Worm (Caenorhabditis elegans) whole organism, midembryonic: Measurements from ENCODE around the gene M176.5.
"Not testable (repeated sequence)": the region's sequence is repeated elsewhere in the genome, so short reads cannot be mapped to it uniquely, and the experiment has no call there.

Source experiments
- T22C8.4 ChIP-seq: fragments of 200-800 bp; sonication (Bioruptor generic); IDR thresholded peaks from 2 replicates; pipeline ENCODE4 v1.3.6; 2022; ENCODE audit warnings: missing genetic modification characterization, missing compliant biosample characterization
- cog-1 ChIP-seq: sonication (generic microtip); optimal IDR thresholded peaks from 2 replicates; lab custom pipeline; 2016; ENCODE audit warnings: missing genetic modification characterization, missing compliant biosample characterization
- flt-1 ChIP-seq: fragments of 200-800 bp; sonication (Bioruptor generic); IDR thresholded peaks from 2 replicates; pipeline ENCODE4 v1.3.6; 2022; ENCODE audit warnings: missing genetic modification characterization, missing compliant biosample characterization
- klf-2 ChIP-seq: fragments of 200-800 bp; sonication (Bioruptor generic); conservative IDR thresholded peaks from 2 replicates; pipeline ENCODE4 v1.3.6; 2022; ENCODE audit warnings: missing genetic modification reagents, missing genetic modification characterization, missing compliant biosample characterization
- med-1 ChIP-seq: sonication (generic microtip); optimal IDR thresholded peaks from 2 replicates; lab custom pipeline; 2017; ENCODE audit warnings: missing genetic modification characterization, mild to moderate bottlenecking, missing compliant biosample characterization, antibody characterized with exemption, missing genetic modification reagents; ENCODE audit not compliant: insufficient read depth
- ref-1 ChIP-seq: fragments of 200-800 bp; sonication (Bioruptor generic); conservative IDR thresholded peaks from 2 replicates; pipeline ENCODE4 v1.3.6; 2022; ENCODE audit warnings: missing genetic modification reagents, missing genetic modification characterization, missing compliant biosample characterization
- tab-1 ChIP-seq: fragments of 200-800 bp; sonication (Bioruptor generic); IDR thresholded peaks from 2 replicates; pipeline ENCODE4 v1.3.6; 2022; ENCODE audit warnings: missing genetic modification characterization, missing compliant biosample characterization
- ztf-23 ChIP-seq: fragments of 200-800 bp; sonication (Bioruptor generic); IDR thresholded peaks from 2 replicates; pipeline ENCODE4 v1.3.6; 2022; ENCODE audit warnings: missing genetic modification reagents, missing genetic modification characterization, missing compliant biosample characterization
- ztf-29 ChIP-seq: fragments of 200-800 bp; sonication (Bioruptor generic); IDR thresholded peaks from 2 replicates; pipeline ENCODE4 v1.3.6; 2022; ENCODE audit warnings: missing genetic modification reagents, missing genetic modification characterization, missing compliant biosample characterization

Gene M176.5

DNA sequence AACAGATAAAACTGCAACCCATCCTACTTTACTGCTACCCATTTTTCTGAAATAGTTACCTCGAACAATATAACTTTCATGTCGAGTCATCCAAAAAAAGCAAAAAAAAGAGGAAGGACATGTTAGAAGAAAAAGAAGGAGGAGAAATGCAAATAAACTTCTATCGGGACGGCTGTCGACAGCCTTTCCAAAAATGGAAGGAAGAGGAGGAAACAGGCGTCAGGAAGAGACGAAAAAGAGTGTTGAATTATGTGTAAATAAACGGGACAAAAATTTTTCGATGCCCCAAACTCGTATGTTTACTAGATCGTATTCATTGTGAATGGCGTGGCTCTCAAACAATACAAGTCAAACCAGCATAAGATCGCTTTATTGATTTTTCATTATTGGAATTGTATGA, at the start of gene M176.5:
Gene M176.5 (minus strand): TSS at position 101 of the 400 bp plus-strand sequence.
- TF ChIP-seq med-1 (no peak), T22C8.4 (GFP tag; lab: Robert Waterston, UW) (no peak), tab-1 (no peak), cog-1 (tag; lab: Kevin White, UChicago) (no peak), klf-2 (GFP tag; lab: Robert Waterston, UW) (no peak), ztf-23 (no peak), flt-1 (GFP tag; lab: Robert Waterston, UW) (no peak), ztf-29 (GFP tag; lab: Robert Waterston, UW) (no peak), ref-1 (GFP tag; lab: Robert Waterston, UW) (no peak)

DNA sequence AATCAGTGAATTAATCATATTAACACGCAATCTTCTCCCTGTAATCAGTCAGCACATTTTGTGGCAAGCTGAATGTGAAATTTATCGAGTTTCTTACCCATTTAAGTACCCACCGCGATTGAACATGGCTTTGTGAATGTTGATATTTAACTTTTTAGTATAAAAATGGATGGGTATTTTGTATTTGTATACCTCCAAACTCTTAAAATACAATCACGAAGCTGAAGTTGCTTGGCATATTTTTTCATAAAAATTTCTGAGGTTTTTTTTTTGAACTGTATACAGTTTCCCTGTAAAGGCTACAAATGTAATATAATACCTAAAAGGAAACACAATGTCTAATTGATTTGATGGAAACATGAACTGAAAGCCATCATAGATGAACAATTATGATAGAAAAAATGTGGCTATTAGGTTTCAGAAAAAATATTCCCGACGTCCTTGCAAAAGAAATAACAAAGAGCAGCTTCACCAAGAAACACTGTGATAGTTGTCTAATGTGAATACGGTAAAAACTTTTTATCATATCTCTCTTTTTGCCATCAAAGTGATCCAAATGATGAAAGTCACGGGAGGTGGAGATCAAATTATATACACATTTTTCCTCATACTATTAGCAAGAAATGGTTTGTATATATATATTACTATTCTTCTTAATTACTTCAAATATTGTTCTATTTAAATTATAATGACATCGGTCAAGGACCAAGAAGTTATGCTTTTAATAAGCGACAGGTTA, 47.0 kb upstream of the M176.5 start, which contains the start of the genes chil-25 and chil-26:
Gene chil-25 (minus strand): TSS at position 101 of the 739 bp plus-strand sequence.
Gene chil-26 (plus strand): TSS at position 689 of the 739 bp plus-strand sequence.
- TF ChIP-seq klf-2 (GFP tag; lab: Robert Waterston, UW) (no peak), ztf-29 (GFP tag; lab: Robert Waterston, UW) (no peak), tab-1 (no peak), T22C8.4 (GFP tag; lab: Robert Waterston, UW) (no peak), ztf-23 (no peak), med-1 (no peak), flt-1 (GFP tag; lab: Robert Waterston, UW) (no peak)

DNA sequence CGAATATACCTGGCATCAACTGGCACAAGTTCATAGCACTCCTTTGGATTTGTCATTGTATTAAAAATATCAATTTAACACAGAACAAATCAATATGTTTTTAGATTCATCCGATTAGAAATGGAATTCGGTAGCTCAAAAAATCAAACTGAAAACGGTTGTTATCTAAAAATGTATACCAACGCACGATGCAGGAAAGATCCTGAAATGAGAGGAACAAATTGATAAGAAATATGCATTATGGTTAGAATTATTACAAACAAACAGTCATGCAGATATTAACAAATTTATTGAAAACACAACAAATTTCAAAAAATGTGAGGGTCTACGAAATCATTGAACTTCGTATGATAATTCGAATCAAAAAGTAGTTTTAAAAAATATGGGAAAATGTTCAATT, 42.5 kb upstream of the M176.5 start, which contains the start of gene T19H5.6:
Gene T19H5.6 (minus strand): TSS at position 195 of the 400 bp plus-strand sequence.
- no peak for TF ChIP-seq T22C8.4 (GFP tag; lab: Robert Waterston, UW)
- no peak for TF ChIP-seq klf-2 (GFP tag; lab: Robert Waterston, UW)
- TF ChIP-seq flt-1 (GFP tag; lab: Robert Waterston, UW) = no peak
- no peak for TF ChIP-seq cog-1 (tag; lab: Kevin White, UChicago)
- no peak for TF ChIP-seq tab-1
- no peak for TF ChIP-seq ref-1 (GFP tag; lab: Robert Waterston, UW)
- no peak for TF ChIP-seq ztf-29 (GFP tag; lab: Robert Waterston, UW)
- no peak for TF ChIP-seq med-1
- TF ChIP-seq ztf-23 = no peak

DNA sequence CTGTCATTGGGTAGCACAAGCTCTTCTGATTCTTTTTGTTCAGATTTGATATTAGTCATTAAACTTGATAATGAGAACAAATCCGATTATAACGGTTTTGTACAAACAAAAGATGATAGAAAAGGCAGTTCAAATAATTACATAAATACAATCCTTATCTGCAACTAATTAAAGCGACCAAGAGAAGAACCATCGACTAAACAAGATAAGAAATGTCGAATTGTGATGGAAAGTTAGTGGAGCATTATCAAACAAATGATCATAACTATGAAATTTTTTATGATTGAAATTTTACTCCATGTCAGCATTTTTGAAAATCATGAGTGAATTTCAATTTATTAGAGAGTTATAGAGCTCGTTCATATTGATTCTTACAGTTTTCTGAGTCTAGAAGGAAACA, 40.9 kb upstream of the M176.5 start, which contains the start of gene chil-23:
Gene chil-23 (minus strand): TSS at position 198 of the 400 bp plus-strand sequence.
- no peak for TF ChIP-seq ztf-29 (GFP tag; lab: Robert Waterston, UW)
- no peak for TF ChIP-seq med-1
- no peak for TF ChIP-seq flt-1 (GFP tag; lab: Robert Waterston, UW)

DNA sequence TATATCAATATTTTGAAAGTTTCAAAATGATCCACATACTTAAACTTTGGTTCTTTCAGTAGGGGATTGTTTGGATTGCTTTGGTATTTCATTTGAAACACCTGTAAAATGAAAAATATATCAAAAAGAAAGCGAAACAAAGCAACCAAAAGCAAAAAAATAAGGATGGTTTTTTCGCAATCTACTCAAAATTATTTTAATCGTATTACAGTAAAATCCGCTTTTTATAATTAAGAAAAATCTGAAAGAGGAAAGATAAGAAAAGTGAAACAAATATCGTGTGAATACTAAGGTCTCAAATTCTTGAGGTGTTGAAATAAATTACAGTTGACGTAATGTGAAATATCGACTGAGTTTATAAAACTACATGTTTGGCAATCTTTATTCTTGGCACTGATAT, 38.6 kb upstream of the M176.5 start, which contains the start of gene chil-22:
Gene chil-22 (minus strand): TSS at position 101 of the 400 bp plus-strand sequence.
- TF ChIP-seq ztf-29 (GFP tag; lab: Robert Waterston, UW) = no peak
- TF ChIP-seq klf-2 (GFP tag; lab: Robert Waterston, UW) = no peak
- no peak for TF ChIP-seq flt-1 (GFP tag; lab: Robert Waterston, UW)
- TF ChIP-seq ref-1 (GFP tag; lab: Robert Waterston, UW) = no peak
- TF ChIP-seq T22C8.4 (GFP tag; lab: Robert Waterston, UW) = no peak
- TF ChIP-seq ztf-23 = no peak
- TF ChIP-seq cog-1 (tag; lab: Kevin White, UChicago) = no peak
- no peak for TF ChIP-seq tab-1
- TF ChIP-seq med-1 = no peak

DNA sequence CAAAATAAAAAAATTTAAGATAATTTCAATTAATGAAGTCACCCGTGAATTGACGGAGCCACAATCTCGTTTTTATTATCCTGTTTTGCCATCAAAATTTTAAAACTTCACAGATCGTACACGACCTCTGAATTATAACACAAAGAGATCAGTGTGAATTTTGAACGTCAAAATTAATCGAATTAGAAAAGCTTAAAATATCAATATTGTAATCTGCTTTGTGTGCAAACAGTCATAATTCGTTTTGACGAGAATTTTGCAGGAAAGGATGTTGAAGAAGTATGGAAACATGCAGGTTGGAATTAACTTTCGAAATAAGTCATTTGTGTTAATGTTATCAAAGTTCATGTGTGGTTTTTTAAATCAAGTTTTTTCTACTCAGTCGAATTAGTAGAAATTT, 34.3 kb upstream of the M176.5 start, which contains the start of gene chil-21:
Gene chil-21 (minus strand): TSS at position 101 of the 400 bp plus-strand sequence.
- TF ChIP-seq ztf-29 (GFP tag; lab: Robert Waterston, UW); ztf-23; flt-1 (GFP tag; lab: Robert Waterston, UW): not testable (repeated sequence)

DNA sequence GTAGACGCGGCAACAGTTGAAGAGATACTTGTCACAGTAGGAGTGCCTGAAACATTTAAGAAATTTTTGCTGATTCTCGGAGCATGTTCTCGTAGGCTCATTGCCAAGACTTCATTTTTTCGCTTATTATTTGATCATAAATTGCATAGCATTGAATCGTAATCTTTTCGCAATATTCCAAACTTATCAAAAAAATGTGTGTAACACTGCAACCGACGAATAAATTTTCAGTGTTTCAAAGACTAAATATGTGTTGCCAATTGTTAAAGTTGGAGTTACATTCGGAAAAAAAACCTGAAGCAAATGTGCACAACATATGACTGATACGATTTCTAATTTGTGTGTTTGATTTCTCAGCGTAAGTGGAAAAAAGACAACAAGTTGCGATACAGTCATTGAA, 31.9 kb upstream of the M176.5 start, which contains the start of gene R09D1.14:
Gene R09D1.14 (minus strand): TSS at position 101 of the 400 bp plus-strand sequence.
- not testable (repeated sequence) for TF ChIP-seq tab-1, med-1, ztf-23

DNA sequence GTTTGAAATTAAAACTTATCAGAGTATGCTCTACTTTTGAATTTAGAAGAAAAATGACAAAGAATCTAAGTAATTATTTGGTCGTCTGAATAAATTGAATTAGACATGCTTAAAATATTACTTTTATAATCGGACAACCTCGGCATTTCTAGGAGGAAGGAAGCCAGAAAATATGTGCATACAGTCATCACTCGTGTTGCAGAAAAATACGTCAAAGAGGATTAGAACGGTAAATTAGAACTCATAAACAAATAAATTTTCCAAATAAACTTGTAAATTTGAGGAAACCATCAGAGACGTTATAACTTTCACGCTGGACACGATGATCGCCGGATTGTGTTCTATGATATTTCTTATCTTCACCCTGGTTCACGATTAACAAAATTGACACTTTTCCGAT, 26.8 kb upstream of the M176.5 start, which contains the start of gene chil-19:
Gene chil-19 (minus strand): TSS at position 101 of the 400 bp plus-strand sequence.
- TF ChIP-seq ztf-23 (no peak), med-1 (no peak), tab-1 (no peak), ref-1 (GFP tag; lab: Robert Waterston, UW) (no peak), T22C8.4 (GFP tag; lab: Robert Waterston, UW) (no peak), flt-1 (GFP tag; lab: Robert Waterston, UW) (no peak), klf-2 (GFP tag; lab: Robert Waterston, UW) (no peak), cog-1 (tag; lab: Kevin White, UChicago) (no peak), ztf-29 (GFP tag; lab: Robert Waterston, UW) (no peak)

DNA sequence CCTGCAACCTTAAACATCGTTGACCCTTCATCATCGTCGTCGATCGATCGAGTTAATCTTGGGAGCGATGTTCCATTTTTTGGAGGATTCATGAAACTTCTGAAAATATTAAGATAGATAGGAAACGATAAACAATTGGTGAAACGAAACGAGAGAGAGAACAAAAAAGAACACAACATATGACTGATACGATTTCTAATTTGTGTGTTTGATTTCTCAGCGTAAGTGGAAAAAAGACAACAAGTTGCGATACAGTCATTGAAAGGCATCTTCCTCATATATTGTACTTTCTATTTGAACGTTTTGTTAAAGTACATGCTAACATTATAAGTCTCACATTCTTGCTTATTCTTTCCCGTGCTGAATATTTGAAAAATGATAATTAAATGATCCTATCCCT, 24.6 kb upstream of the M176.5 start, which contains the start of gene R09D1.12:
Gene R09D1.12 (minus strand): TSS at position 101 of the 400 bp plus-strand sequence.
- TF ChIP-seq med-1; klf-2 (GFP tag; lab: Robert Waterston, UW); ztf-23: not testable (repeated sequence)

DNA sequence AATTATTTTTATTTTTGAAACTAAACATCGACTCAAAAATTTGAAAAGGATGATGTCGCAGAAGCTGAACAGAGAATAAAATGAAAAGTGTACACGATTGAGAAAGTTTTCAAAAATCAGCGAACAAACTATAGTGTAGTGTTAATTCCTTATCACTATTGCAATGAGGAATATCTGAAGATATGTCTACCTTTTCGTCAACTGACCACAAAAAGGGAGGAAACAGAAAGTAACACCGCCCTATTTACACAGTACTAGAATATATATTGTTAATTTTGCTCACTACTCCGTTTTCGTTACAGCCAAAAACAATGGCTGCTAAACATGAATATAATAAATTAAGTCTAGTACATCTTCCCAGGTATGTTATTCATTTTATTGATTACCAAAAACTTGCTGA, 20.4 kb upstream of the M176.5 start, which contains the start of gene chil-18:
Gene chil-18 (plus strand): TSS at position 301 of the 400 bp plus-strand sequence.
- no peak for TF ChIP-seq med-1
- TF ChIP-seq T22C8.4 (GFP tag; lab: Robert Waterston, UW) = no peak
- TF ChIP-seq klf-2 (GFP tag; lab: Robert Waterston, UW) = no peak
- TF ChIP-seq ztf-29 (GFP tag; lab: Robert Waterston, UW) = no peak
